Worm (Caenorhabditis elegans) whole organism, L4 larva: ENCODE results near the gene trxr-2.

ENCODE experiments used
- F26F4.8 ChIP-seq: fragments of 200-800 bp; sonication (Bioruptor generic); conservative IDR thresholded peaks from 2 replicates; pipeline ENCODE4 v1.3.6; 2022; ENCODE audit warnings: missing genetic modification characterization, missing compliant biosample characterization
- F44E2.7 ChIP-seq: fragments of 200-800 bp; sonication (Bioruptor generic); IDR thresholded peaks from 2 replicates; pipeline ENCODE4 v2.1.2; 2022; ENCODE audit warnings: missing genetic modification characterization, missing compliant biosample characterization
- T20F7.1 ChIP-seq: fragments of 200-800 bp; sonication (Bioruptor generic); optimal IDR thresholded peaks from 2 replicates; lab custom pipeline; 2018; ENCODE audit warnings: mild to moderate bottlenecking, missing genetic modification characterization, missing compliant biosample characterization
- T26A8.4 ChIP-seq: fragments of 200-800 bp; sonication (Bioruptor generic); IDR thresholded peaks from 2 replicates; pipeline ENCODE4 v1.3.6; 2022; ENCODE audit warnings: missing genetic modification characterization, missing compliant biosample characterization
- Y105C5A.15 ChIP-seq: fragments of 200-800 bp; sonication (Bioruptor generic); IDR thresholded peaks from 2 replicates; pipeline ENCODE4 v1.3.6; 2022; ENCODE audit warnings: missing genetic modification characterization, missing compliant biosample characterization
- Y5F2A.4 ChIP-seq: fragments of 200-800 bp; sonication (Bioruptor generic); optimal IDR thresholded peaks from 2 replicates; lab custom pipeline; 2018; ENCODE audit warnings: mild to moderate bottlenecking, missing genetic modification characterization, missing compliant biosample characterization
- ZK546.5 ChIP-seq, 2 experiments: sonication (generic microtip); optimal IDR thresholded peaks; 2 replicates each; lab custom pipeline; 2017; ENCODE audit warnings: missing biosample characterization in 2 of 2, missing genetic modification characterization in 2 of 2
- aha-1 ChIP-seq: fragments of 150-350 bp; peaks from one replicate; lab custom pipeline; 2014; ENCODE audit warnings: missing biosample characterization, missing genetic modification characterization
- ama-1 ChIP-seq: fragments of 150-350 bp; optimal IDR thresholded peaks from 2 replicates; lab custom pipeline; 2014; ENCODE audit warnings: inconsistent platforms, mixed read lengths
- arid-1 ChIP-seq: fragments of 200-800 bp; sonication (Bioruptor generic); conservative IDR thresholded peaks from 2 replicates; pipeline ENCODE4 v1.3.6; 2022; ENCODE audit warnings: missing genetic modification reagents, missing genetic modification characterization, missing compliant biosample characterization
- ceh-20 ChIP-seq: fragments of 200-800 bp; sonication (Bioruptor generic); IDR thresholded peaks from 2 replicates; pipeline ENCODE4 v1.3.6; 2022; ENCODE audit warnings: missing genetic modification reagents, missing genetic modification characterization, missing compliant biosample characterization
- ceh-28 ChIP-seq: fragments of 150-350 bp; optimal IDR thresholded peaks from 2 replicates; lab custom pipeline; 2014; ENCODE audit warnings: missing biosample characterization, missing genetic modification reagents, missing genetic modification characterization
- ceh-82 ChIP-seq: sonication (generic microtip); optimal IDR thresholded peaks from 2 replicates; lab custom pipeline; 2017; ENCODE audit warnings: missing biosample characterization, missing genetic modification characterization
- ctbp-1 ChIP-seq: fragments of 200-800 bp; sonication (Bioruptor generic); IDR thresholded peaks from 2 replicates; pipeline ENCODE4 v1.3.6; 2022; ENCODE audit warnings: missing genetic modification reagents, missing genetic modification characterization, missing compliant biosample characterization
- daf-12 ChIP-seq: fragments of 150-350 bp; optimal IDR thresholded peaks from 2 replicates; lab custom pipeline; 2014; ENCODE audit warnings: missing biosample characterization, missing genetic modification reagents, missing genetic modification characterization
- daf-19 ChIP-seq: fragments of 200-800 bp; sonication (Bioruptor generic); conservative IDR thresholded peaks from 2 replicates; pipeline ENCODE4 v1.3.6; 2022; ENCODE audit warnings: missing genetic modification characterization, missing compliant biosample characterization
- dmd-8 ChIP-seq: fragments of 200-800 bp; sonication (Bioruptor generic); IDR thresholded peaks from 2 replicates; pipeline ENCODE4 v1.3.6; 2022; ENCODE audit warnings: missing genetic modification characterization, missing compliant biosample characterization
- dmd-9 ChIP-seq: fragments of 200-800 bp; sonication (Bioruptor generic); IDR thresholded peaks from 2 replicates; pipeline ENCODE4 v1.3.6; 2022; ENCODE audit warnings: missing genetic modification reagents, missing genetic modification characterization, missing compliant biosample characterization
- dpl-1 ChIP-seq: fragments of 150-350 bp; optimal IDR thresholded peaks from 2 replicates; lab custom pipeline; 2014; ENCODE audit warnings: missing biosample characterization, missing genetic modification reagents, missing genetic modification characterization
- dve-1 ChIP-seq: sonication (generic microtip); optimal IDR thresholded peaks from 2 replicates; lab custom pipeline; 2017; ENCODE audit warnings: antibody characterized with exemption, mild to moderate bottlenecking, missing genetic modification characterization, missing compliant biosample characterization; ENCODE audit not compliant: insufficient read depth
- fkh-10 ChIP-seq: fragments of 150-350 bp; optimal IDR thresholded peaks from 2 replicates; lab custom pipeline; 2014; ENCODE audit warnings: missing biosample characterization, missing genetic modification reagents, missing genetic modification characterization
- hlh-11 ChIP-seq: fragments of 200-800 bp; sonication (Bioruptor generic); optimal IDR thresholded peaks from 2 replicates; lab custom pipeline; 2018; ENCODE audit warnings: mild to moderate bottlenecking, missing genetic modification characterization, missing compliant biosample characterization
- hlh-30 ChIP-seq: sonication (generic microtip); optimal IDR thresholded peaks from 2 replicates; lab custom pipeline; 2017; ENCODE audit warnings: antibody characterized with exemption, mild to moderate bottlenecking, missing genetic modification characterization, missing compliant biosample characterization; ENCODE audit not compliant: insufficient read depth
- hmg-1.1 ChIP-seq: fragments of 200-800 bp; sonication (Bioruptor generic); IDR thresholded peaks from 2 replicates; pipeline ENCODE4 v1.3.6; 2022; ENCODE audit warnings: missing genetic modification reagents, missing genetic modification characterization, missing compliant biosample characterization
- jun-1 ChIP-seq: fragments of 150-350 bp; optimal IDR thresholded peaks from 2 replicates; lab custom pipeline; 2014; ENCODE audit warnings: missing biosample characterization, missing genetic modification reagents, missing genetic modification characterization
- lin-13 ChIP-seq: fragments of 150-350 bp; optimal IDR thresholded peaks from 2 replicates; lab custom pipeline; 2014; ENCODE audit warnings: missing biosample characterization, missing genetic modification reagents, missing genetic modification characterization
- lin-29 ChIP-seq: fragments of 200-800 bp; sonication (Bioruptor generic); IDR thresholded peaks from 2 replicates; pipeline ENCODE4 v1.3.6; 2022; ENCODE audit warnings: missing genetic modification reagents, missing genetic modification characterization, missing compliant biosample characterization
- lin-38 ChIP-seq: fragments of 200-800 bp; sonication (Bioruptor generic); IDR thresholded peaks from 2 replicates; pipeline ENCODE4 v1.3.6; 2022; ENCODE audit warnings: missing genetic modification reagents, missing genetic modification characterization, missing compliant biosample characterization
- madf-5 ChIP-seq, 2 experiments: fragments of 200-800 bp; sonication (Bioruptor generic); IDR thresholded peaks; 2 replicates each; pipeline ENCODE4 v1.3.6; 2022; ENCODE audit warnings: missing compliant biosample characterization in 2 of 2, missing genetic modification characterization in 2 of 2
- mdt-29 ChIP-seq: fragments of 200-800 bp; sonication (Bioruptor generic); IDR thresholded peaks from 2 replicates; pipeline ENCODE4 v1.3.6; 2022; ENCODE audit warnings: missing genetic modification reagents, missing genetic modification characterization, missing compliant biosample characterization
- mep-1 ChIP-seq: fragments of 150-350 bp; sonication (generic microtip); optimal IDR thresholded peaks from 3 replicates; lab custom pipeline; 2014; ENCODE audit warnings: missing biosample characterization, missing genetic modification characterization
- nhr-237 ChIP-seq: sonication (generic microtip); optimal IDR thresholded peaks from 2 replicates; lab custom pipeline; 2017; ENCODE audit warnings: missing biosample characterization, missing genetic modification characterization
- nhr-25 ChIP-seq: sonication (generic microtip); optimal IDR thresholded peaks from 2 replicates; lab custom pipeline; 2017; ENCODE audit warnings: missing genetic modification characterization, mild to moderate bottlenecking, missing compliant biosample characterization, antibody characterized with exemption, moderate library complexity, borderline replicate concordance; ENCODE audit not compliant: insufficient read depth
- nhr-41 ChIP-seq: fragments of 200-800 bp; sonication (Bioruptor generic); IDR thresholded peaks from 2 replicates; pipeline ENCODE4 v1.3.6; 2022; ENCODE audit warnings: missing genetic modification reagents, missing genetic modification characterization, missing compliant biosample characterization
- nhr-48 ChIP-seq: sonication (generic microtip); optimal IDR thresholded peaks from 2 replicates; lab custom pipeline; 2016; ENCODE audit warnings: mild to moderate bottlenecking, missing genetic modification characterization, missing compliant biosample characterization
- nhr-6 ChIP-seq: fragments of 150-350 bp; optimal IDR thresholded peaks from 2 replicates; lab custom pipeline; 2014; ENCODE audit warnings: missing biosample characterization, missing genetic modification characterization
- nhr-76 ChIP-seq: fragments of 150-350 bp; optimal IDR thresholded peaks from 2 replicates; lab custom pipeline; 2014; ENCODE audit warnings: missing biosample characterization, missing genetic modification characterization
- nhr-77 ChIP-seq: fragments of 150-350 bp; optimal IDR thresholded peaks from 2 replicates; lab custom pipeline; 2014; ENCODE audit warnings: missing biosample characterization, missing genetic modification characterization
- pha-4 ChIP-seq, 2 experiments: fragments of 150-350 bp in 1 of 2; fragments of 200-800 bp in 1 of 2; sonication (Bioruptor generic) in 1 of 2; IDR thresholded peaks in 1 of 2; optimal IDR thresholded peaks in 1 of 2; 2 replicates each; pipeline versions ENCODE4 v1.3.6 to Lab custom; 2014 to 2022; ENCODE audit warnings: missing genetic modification characterization in 2 of 2, missing genetic modification reagents in 2 of 2, missing biosample characterization in 1 of 2, missing compliant biosample characterization in 1 of 2
- pqm-1 ChIP-seq: sonication (generic microtip); optimal IDR thresholded peaks from 2 replicates; lab custom pipeline; 2017; ENCODE audit warnings: missing biosample characterization, missing genetic modification characterization
- saeg-2 ChIP-seq: fragments of 200-800 bp; sonication (Bioruptor generic); IDR thresholded peaks from 2 replicates; pipeline ENCODE4 v1.3.6; 2022; ENCODE audit warnings: missing genetic modification reagents, missing genetic modification characterization, missing compliant biosample characterization
- sdz-12 ChIP-seq: fragments of 200-800 bp; sonication (Bioruptor generic); optimal IDR thresholded peaks from 2 replicates; lab custom pipeline; 2018; ENCODE audit warnings: mild to moderate bottlenecking, missing genetic modification characterization, missing compliant biosample characterization
- set-16 ChIP-seq: fragments of 200-800 bp; sonication (Bioruptor generic); IDR thresholded peaks from 2 replicates; pipeline ENCODE4 v1.3.6; 2022; ENCODE audit warnings: missing genetic modification reagents, missing genetic modification characterization, missing compliant biosample characterization
- skn-1 ChIP-seq: fragments of 150-350 bp; optimal IDR thresholded peaks from 2 replicates; lab custom pipeline; 2014; ENCODE audit warnings: missing biosample characterization, missing genetic modification characterization
- snpc-1.2 ChIP-seq: fragments of 200-800 bp; sonication (Bioruptor generic); IDR thresholded peaks from 2 replicates; pipeline ENCODE4 v1.3.6; 2022; ENCODE audit warnings: missing genetic modification reagents, missing genetic modification characterization, missing compliant biosample characterization
- tag-97 ChIP-seq: fragments of 200-800 bp; sonication (Bioruptor generic); IDR thresholded peaks from 2 replicates; pipeline ENCODE4 v1.3.6; 2022; ENCODE audit warnings: missing genetic modification characterization, missing compliant biosample characterization
- unc-130 ChIP-seq: sonication (generic microtip); optimal IDR thresholded peaks from 2 replicates; lab custom pipeline; 2016; ENCODE audit warnings: missing genetic modification reagents, missing genetic modification characterization, missing compliant biosample characterization
- zag-1 ChIP-seq: fragments of 150-350 bp; optimal IDR thresholded peaks from 2 replicates; lab custom pipeline; 2014; ENCODE audit warnings: missing biosample characterization, missing genetic modification characterization
- zfp-3 ChIP-seq: fragments of 200-800 bp; sonication (Bioruptor generic); conservative IDR thresholded peaks from 2 replicates; pipeline ENCODE4 v1.3.6; 2022; ENCODE audit warnings: missing genetic modification reagents, missing genetic modification characterization, missing compliant biosample characterization
- ztf-11 ChIP-seq: fragments of 150-350 bp; optimal IDR thresholded peaks from 2 replicates; lab custom pipeline; 2014; ENCODE audit warnings: missing biosample characterization, missing genetic modification characterization
- ztf-7 ChIP-seq: fragments of 150-350 bp; optimal IDR thresholded peaks from 2 replicates; lab custom pipeline; 2014; ENCODE audit warnings: missing biosample characterization, missing genetic modification characterization

trxr-2 gene

DNA sequence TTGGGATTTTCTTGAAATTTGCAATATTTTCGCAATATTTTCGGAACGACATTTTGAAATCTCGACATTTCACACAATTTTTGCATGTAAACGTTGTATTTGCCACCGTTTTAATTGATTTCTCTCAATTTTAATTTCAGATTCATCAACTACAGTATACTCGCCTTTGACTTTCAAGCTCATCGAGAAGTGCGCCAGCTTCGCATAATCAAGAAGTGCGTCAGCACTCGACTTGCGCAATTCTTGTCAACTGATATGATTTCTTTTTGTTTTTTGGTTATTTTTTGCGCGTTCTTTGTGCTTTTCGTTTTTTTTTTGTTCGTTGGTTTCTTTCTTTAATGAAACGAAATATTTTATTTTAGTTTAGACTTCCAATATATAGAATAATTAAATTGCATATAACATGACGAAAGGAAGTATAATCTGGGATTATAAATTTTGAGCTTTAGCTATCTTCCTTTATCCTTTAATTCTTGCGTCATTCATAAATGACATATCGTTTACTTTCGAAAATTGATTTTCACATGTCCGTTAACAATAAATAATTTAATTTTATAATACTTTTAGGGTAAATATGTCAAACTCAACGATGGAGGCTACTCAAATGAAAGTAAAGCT is 26.3 kb upstream of the trxr-2 start, which contains the start of gene famh-136:
famh-136 (plus strand) TSS at position 568 of the 618 bp plus-strand sequence.
- TF ChIP-seq set-16 (GFP tag; lab: Robert Waterston, UW) (no peak), daf-12 (no peak), nhr-41 (GFP tag; lab: Robert Waterston, UW) (no peak), dmd-9 (GFP tag; lab: Robert Waterston, UW) (no peak), F44E2.7 (GFP tag; lab: Robert Waterston, UW) (no peak), ztf-11 (no peak), hlh-30 (tag; lab: Kevin White, UChicago) (peak; percentile 80), ZK546.5 (tag; optimal IDR thresholded peaks at IDR 0.05; lab: Kevin White, UChicago) (no peak), T20F7.1 (GFP tag; lab: Kevin White, UChicago) (peak; percentile 82), pqm-1 (tag; lab: Kevin White, UChicago) (peak; percentile 65), ztf-7 (peak; percentile 64), arid-1 (peak; percentile 82), lin-29 (GFP tag; lab: Robert Waterston, UW) (no peak), ama-1 (lab: Kevin White, UChicago) (no peak), nhr-48 (peak; percentile 79), dmd-8 (GFP tag; lab: Robert Waterston, UW) (no peak), mdt-29 (peak; percentile 60; the same call in 1 of the 2 replicates), jun-1 (no peak), zfp-3 (GFP tag; lab: Robert Waterston, UW) (peak; percentile 66; the same call in 1 of the 2 replicates), nhr-6 (tag; lab: Kevin White, UChicago) (peak; percentile 65), F26F4.8 (GFP tag; lab: Robert Waterston, UW) (no peak), T26A8.4 (peak; percentile 80), Y105C5A.15 (no peak), skn-1 (tag; lab: Kevin White, UChicago) (no peak), tag-97 (GFP tag; lab: Robert Waterston, UW) (no peak), nhr-25 (tag; lab: Kevin White, UChicago) (no peak), hlh-11 (tag; lab: Kevin White, UChicago) (peak; percentile 91), zag-1 (tag; lab: Kevin White, UChicago) (no peak), dve-1 (tag; lab: Kevin White, UChicago) (peak; percentile 98), ctbp-1 (GFP tag; lab: Robert Waterston, UW) (peak; percentile 80), madf-5 (GFP tag; IDR thresholded peaks at IDR 0.05; lab: Robert Waterston, UW) (no peak), ceh-20 (GFP tag; lab: Robert Waterston, UW) (0 out of 2 replicates have a peak, but pooled peaks have one; percentile 52), dpl-1 (GFP tag; lab: Kevin White, UChicago) (peak; percentile 85), fkh-10 (peak; percentile 37), daf-19 (GFP tag; lab: Robert Waterston, UW) (no peak), nhr-76 (no peak), mep-1 (peak; percentile 95), hmg-1.1 (GFP tag; lab: Robert Waterston, UW) (peak; percentile 79), nhr-237 (tag; lab: Kevin White, UChicago) (no peak), Y5F2A.4 (no peak), aha-1 (tag; lab: Kevin White, UChicago) (no peak), unc-130 (GFP tag; lab: Kevin White, UChicago) (peak; percentile 43), lin-13 (GFP tag; lab: Kevin White, UChicago) (peak; percentile 83), saeg-2 (0 out of 2 replicates have a peak, but pooled peaks have one; percentile 56), sdz-12 (no peak), ceh-82 (no peak), lin-38 (GFP tag; lab: Robert Waterston, UW) (peak; percentile 85), ceh-28 (no peak), pha-4 (GFP tag; IDR thresholded peaks at IDR 0.05; lab: Robert Waterston, UW) (peak; percentile 76), pha-4 (tag; optimal IDR thresholded peaks at IDR 0.05; lab: Kevin White, UChicago) (peak; percentile 89), nhr-77 (tag; lab: Kevin White, UChicago) (peak; percentile 90), snpc-1.2 (GFP tag; lab: Robert Waterston, UW) (no peak)
